Fruit fly (Drosophila melanogaster) whole organism, embryonic: ENCODE results near the gene Drep4.

Source experiments
- CG10543 ChIP-seq: fragments of 200-800 bp; sonication (Bioruptor generic); optimal IDR thresholded peaks from 3 replicates; lab custom pipeline; 2017; ENCODE audit warnings: missing biosample characterization, mild to moderate bottlenecking, missing genetic modification characterization, moderate library complexity
- CG18476 ChIP-seq: fragments of 200-800 bp; sonication (Bioruptor generic); optimal IDR thresholded peaks from 2 replicates; lab custom pipeline; 2016; ENCODE audit warnings: missing biosample characterization, mild to moderate bottlenecking, missing genetic modification characterization
- CG30020 ChIP-seq: fragments of 200-800 bp; optimal IDR thresholded peaks from 2 replicates; lab custom pipeline; 2019; ENCODE audit warnings: missing biosample characterization, mild to moderate bottlenecking, missing genetic modification characterization, moderate library complexity
- TFAM ChIP-seq: fragments of 200-800 bp; sonication (Bioruptor generic); optimal IDR thresholded peaks from 2 replicates; lab custom pipeline; 2017; ENCODE audit warnings: missing biosample characterization, missing genetic modification characterization, inconsistent platforms
- Taf1 ChIP-seq: fragments of 200-800 bp; sonication (Bioruptor generic); IDR thresholded peaks from 2 replicates; pipeline ENCODE4 v1.3.6; 2022; ENCODE audit warnings: missing biosample characterization, missing genetic modification characterization
- ham ChIP-seq: fragments of 200-800 bp; sonication (Bioruptor generic); IDR thresholded peaks from 2 replicates; pipeline ENCODE4 v1.3.6; 2022; ENCODE audit warnings: missing biosample characterization, missing genetic modification characterization
- pros ChIP-seq: fragments of 200-800 bp; sonication (Bioruptor generic); optimal IDR thresholded peaks from 3 replicates; lab custom pipeline; 2019; ENCODE audit warnings: missing biosample characterization, mild to moderate bottlenecking, missing genetic modification characterization, moderate library complexity
- tll ChIP-seq, 2 experiments: fragments of 200-800 bp in 1 of 2; fragments of >200 bp in 1 of 2; sonication (Bioruptor generic) in 1 of 2; optimal IDR thresholded peaks; 2 replicates each; lab custom pipeline; 2017 to 2019; ENCODE audit warnings: missing biosample characterization in 2 of 2, missing genetic modification characterization in 2 of 2, mild to moderate bottlenecking in 1 of 2, moderate library complexity in 1 of 2
- twi ChIP-seq: fragments of 200-800 bp; optimal IDR thresholded peaks from 2 replicates; lab custom pipeline; 2019; ENCODE audit warnings: missing biosample characterization, mild to moderate bottlenecking, missing genetic modification characterization, moderate library complexity
- zen ChIP-seq: fragments of 200-800 bp; sonication (Bioruptor generic); optimal IDR thresholded peaks from 3 replicates; lab custom pipeline; 2018; ENCODE audit warnings: missing biosample characterization, mild to moderate bottlenecking, missing genetic modification characterization, moderate library complexity

Gene Drep4

dm6 chr2L:13234610-13235489, 51.4 kb downstream of the Drep4 start, which contains the start of gene Mabi (continued):
- TF ChIP-seq Taf1 (GFP tag; lab: Robert Waterston, UW) (no peak), pros (peak; percentile 11), ham (no peak), CG30020 (tag; lab: Kevin White, UChicago) (no peak), tll (GFP tag; optimal IDR thresholded peaks at IDR 0.05; lab: Kevin White, UChicago) (peak in 1 of 2 experiments; percentile 79), twi (peak; percentile 34), CG10543 (no peak), zen (tag; lab: Kevin White, UChicago) (peak; percentile 75), TFAM (GFP tag; lab: Kevin White, UChicago) (no peak), CG18476 (GFP tag; lab: Kevin White, UChicago) (no peak)
